Worm (Caenorhabditis elegans) whole organism, L1 larva: ENCODE measurements around the gene C05G5.7.

ENCODE experiments used
- C04F5.9 ChIP-seq: sonication (generic microtip); optimal IDR thresholded peaks from 2 replicates; lab custom pipeline; 2016; ENCODE audit warnings: missing genetic modification characterization, missing compliant biosample characterization
- F16B12.6 ChIP-seq: fragments of 150-350 bp; optimal IDR thresholded peaks from 2 replicates; lab custom pipeline; 2014; ENCODE audit warnings: missing biosample characterization, missing genetic modification characterization
- aly-2 ChIP-seq: fragments of 150-350 bp; optimal IDR thresholded peaks from 2 replicates; lab custom pipeline; 2014; ENCODE audit warnings: missing biosample characterization, missing genetic modification characterization
- blmp-1 ChIP-seq: fragments of 150-350 bp; optimal IDR thresholded peaks from 2 replicates; lab custom pipeline; 2014; ENCODE audit warnings: missing biosample characterization, missing genetic modification characterization
- ces-1 ChIP-seq: fragments of 150-350 bp; optimal IDR thresholded peaks from 2 replicates; lab custom pipeline; 2014; ENCODE audit warnings: missing biosample characterization, missing genetic modification reagents, missing genetic modification characterization
- dpl-1 ChIP-seq, 3 experiments: fragments of 150-350 bp in 2 of 3; sonication (generic microtip) in 1 of 3; optimal IDR thresholded peaks; 2 replicates each; lab custom pipeline; 2014 to 2017; ENCODE audit warnings: missing biosample characterization in 3 of 3, missing genetic modification characterization in 3 of 3, missing genetic modification reagents in 3 of 3
- efl-1 ChIP-seq, 4 experiments: fragments of 150-350 bp; optimal IDR thresholded peaks in 3 of 4; peaks in 1 of 4; 1 replicate in 1 of 4; 2 replicates in 3 of 4; lab custom pipeline; 2014; ENCODE audit warnings: missing biosample characterization in 2 of 4, missing genetic modification characterization in 2 of 4, missing genetic modification reagents in 2 of 4
- efl-3 ChIP-seq: fragments of 200-800 bp; sonication (Bioruptor generic); optimal IDR thresholded peaks from 2 replicates; lab custom pipeline; 2018; ENCODE audit warnings: mild to moderate bottlenecking, missing genetic modification characterization, missing compliant biosample characterization
- egl-13 ChIP-seq: sonication (generic microtip); optimal IDR thresholded peaks from 2 replicates; lab custom pipeline; 2016; ENCODE audit warnings: missing genotype, missing genetic modification reagents, missing genetic modification characterization, missing compliant biosample characterization
- elt-2 ChIP-seq: sonication (generic microtip); optimal IDR thresholded peaks from 2 replicates; lab custom pipeline; 2016; ENCODE audit warnings: missing genetic modification characterization, mild to moderate bottlenecking, inconsistent platforms, missing compliant biosample characterization, missing genetic modification reagents
- elt-3 ChIP-seq, 6 experiments: fragments of 150-350 bp in 1 of 6; sonication (generic microtip); optimal IDR thresholded peaks; 2 replicates each; lab custom pipeline; 2017 to 2018; ENCODE audit warnings: missing biosample characterization in 6 of 6, missing genetic modification characterization in 6 of 6, inconsistent platforms in 1 of 6
- ets-5 ChIP-seq: fragments of 200-800 bp; sonication (Bioruptor generic); IDR thresholded peaks from 2 replicates; pipeline ENCODE4 v1.3.6; 2022; ENCODE audit warnings: missing genetic modification characterization, missing compliant biosample characterization
- fkh-4 ChIP-seq: sonication (generic microtip); optimal IDR thresholded peaks from 2 replicates; lab custom pipeline; 2016; ENCODE audit warnings: missing compliant biosample characterization, missing genetic modification characterization, borderline replicate concordance
- fos-1 ChIP-seq: fragments of 150-350 bp; optimal IDR thresholded peaks from 2 replicates; lab custom pipeline; 2014; ENCODE audit warnings: missing biosample characterization, missing genetic modification characterization
- grh-1 ChIP-seq: fragments of 200-800 bp; sonication (Bioruptor generic); IDR thresholded peaks from 2 replicates; pipeline ENCODE4 v1.3.6; 2022; ENCODE audit warnings: missing genetic modification reagents, missing genetic modification characterization, missing compliant biosample characterization
- hpl-2 ChIP-seq: fragments of 150-350 bp; optimal IDR thresholded peaks from 2 replicates; lab custom pipeline; 2014; ENCODE audit warnings: missing biosample characterization, missing genetic modification reagents, missing genetic modification characterization
- isw-1 ChIP-seq: fragments of 200-800 bp; sonication (Bioruptor generic); IDR thresholded peaks from 2 replicates; pipeline ENCODE4 v1.3.6; 2022; ENCODE audit warnings: missing genetic modification characterization, missing compliant biosample characterization
- lin-14 ChIP-seq: fragments of 200-800 bp; sonication (Bioruptor generic); optimal IDR thresholded peaks from 2 replicates; lab custom pipeline; 2018; ENCODE audit warnings: mild to moderate bottlenecking, missing genetic modification characterization, moderate library complexity, missing compliant biosample characterization
- lin-15B ChIP-seq: fragments of 150-350 bp; sonication (generic microtip); optimal IDR thresholded peaks from 3 replicates; lab custom pipeline; 2014; ENCODE audit warnings: missing biosample characterization, missing genetic modification characterization
- lin-35 ChIP-seq, 2 experiments: fragments of 150-350 bp; optimal IDR thresholded peaks; 2 replicates each; lab custom pipeline; 2014; ENCODE audit warnings: missing biosample characterization in 2 of 2, missing genetic modification characterization in 2 of 2, missing genetic modification reagents in 2 of 2
- lsy-2 ChIP-seq, 2 experiments: fragments of 150-350 bp; optimal IDR thresholded peaks; 2 replicates each; lab custom pipeline; 2014; ENCODE audit warnings: missing biosample characterization in 2 of 2, missing genetic modification characterization in 2 of 2
- mdl-1 ChIP-seq, 2 experiments: fragments of 150-350 bp; optimal IDR thresholded peaks; 2 replicates each; lab custom pipeline; 2014 to 2017; ENCODE audit warnings: missing biosample characterization in 2 of 2, missing genetic modification characterization in 2 of 2, inconsistent platforms in 1 of 2
- mep-1 ChIP-seq: fragments of 150-350 bp; optimal IDR thresholded peaks from 2 replicates; lab custom pipeline; 2014; ENCODE audit warnings: missing biosample characterization, missing genetic modification characterization
- nhr-11 ChIP-seq: fragments of 150-350 bp; optimal IDR thresholded peaks from 2 replicates; lab custom pipeline; 2014; ENCODE audit warnings: missing biosample characterization, missing genetic modification characterization
- nhr-12 ChIP-seq: sonication (generic microtip); optimal IDR thresholded peaks from 2 replicates; lab custom pipeline; 2017; ENCODE audit warnings: missing biosample characterization, missing genetic modification characterization
- nhr-19 ChIP-seq: fragments of 200-800 bp; sonication (Bioruptor generic); conservative IDR thresholded peaks from 2 replicates; pipeline ENCODE4 v1.3.6; 2022; ENCODE audit warnings: missing genetic modification characterization, missing compliant biosample characterization
- nhr-20 ChIP-seq: sonication (generic microtip); optimal IDR thresholded peaks from 2 replicates; lab custom pipeline; 2016; ENCODE audit warnings: mild to moderate bottlenecking, missing genetic modification characterization, missing compliant biosample characterization
- nhr-237 ChIP-seq: fragments of 150-350 bp; optimal IDR thresholded peaks from 2 replicates; lab custom pipeline; 2014; ENCODE audit warnings: missing biosample characterization, missing genetic modification characterization
- nhr-47 ChIP-seq: sonication (generic microtip); optimal IDR thresholded peaks from 2 replicates; lab custom pipeline; 2016; ENCODE audit warnings: mild to moderate bottlenecking, missing genetic modification characterization, moderate library complexity, missing compliant biosample characterization
- nhr-71 ChIP-seq: sonication (generic microtip); optimal IDR thresholded peaks from 2 replicates; lab custom pipeline; 2016; ENCODE audit warnings: mild to moderate bottlenecking, missing genetic modification characterization, moderate library complexity, missing compliant biosample characterization
- nhr-85 ChIP-seq: sonication (generic microtip); peaks from one replicate; lab custom pipeline; 2016; ENCODE audit warnings: missing genetic modification characterization, inconsistent platforms, missing compliant biosample characterization
- nhr-90 ChIP-seq: sonication (generic microtip); optimal IDR thresholded peaks from 2 replicates; lab custom pipeline; 2016; ENCODE audit warnings: mild to moderate bottlenecking, missing genetic modification characterization, missing compliant biosample characterization; ENCODE audit not compliant: poor library complexity
- pag-3 ChIP-seq: sonication (generic microtip); optimal IDR thresholded peaks from 2 replicates; lab custom pipeline; 2017; ENCODE audit warnings: missing genetic modification characterization, mild to moderate bottlenecking, missing compliant biosample characterization, antibody characterized with exemption, borderline replicate concordance; ENCODE audit not compliant: insufficient read depth
- pqm-1 ChIP-seq: sonication (generic microtip); optimal IDR thresholded peaks from 3 replicates; lab custom pipeline; 2017; ENCODE audit warnings: missing biosample characterization, missing genetic modification characterization
- skn-1 ChIP-seq: fragments of 150-350 bp; optimal IDR thresholded peaks from 2 replicates; lab custom pipeline; 2014; ENCODE audit warnings: missing biosample characterization, missing genetic modification characterization
- snpc-4 ChIP-seq: fragments of 150-350 bp; optimal IDR thresholded peaks from 2 replicates; lab custom pipeline; 2014; ENCODE audit warnings: missing biosample characterization, missing genetic modification characterization
- snu-23 ChIP-seq: sonication (generic microtip); optimal IDR thresholded peaks from 2 replicates; lab custom pipeline; 2016; ENCODE audit warnings: missing genetic modification characterization, missing compliant biosample characterization
- tbx-2 ChIP-seq: sonication (generic microtip); optimal IDR thresholded peaks from 2 replicates; lab custom pipeline; 2016; ENCODE audit warnings: missing genetic modification characterization, missing compliant biosample characterization
- unc-30 ChIP-seq: sonication (generic microtip); optimal IDR thresholded peaks from 2 replicates; lab custom pipeline; 2017; ENCODE audit warnings: missing biosample characterization, missing genetic modification characterization

Gene C05G5.7

DNA sequence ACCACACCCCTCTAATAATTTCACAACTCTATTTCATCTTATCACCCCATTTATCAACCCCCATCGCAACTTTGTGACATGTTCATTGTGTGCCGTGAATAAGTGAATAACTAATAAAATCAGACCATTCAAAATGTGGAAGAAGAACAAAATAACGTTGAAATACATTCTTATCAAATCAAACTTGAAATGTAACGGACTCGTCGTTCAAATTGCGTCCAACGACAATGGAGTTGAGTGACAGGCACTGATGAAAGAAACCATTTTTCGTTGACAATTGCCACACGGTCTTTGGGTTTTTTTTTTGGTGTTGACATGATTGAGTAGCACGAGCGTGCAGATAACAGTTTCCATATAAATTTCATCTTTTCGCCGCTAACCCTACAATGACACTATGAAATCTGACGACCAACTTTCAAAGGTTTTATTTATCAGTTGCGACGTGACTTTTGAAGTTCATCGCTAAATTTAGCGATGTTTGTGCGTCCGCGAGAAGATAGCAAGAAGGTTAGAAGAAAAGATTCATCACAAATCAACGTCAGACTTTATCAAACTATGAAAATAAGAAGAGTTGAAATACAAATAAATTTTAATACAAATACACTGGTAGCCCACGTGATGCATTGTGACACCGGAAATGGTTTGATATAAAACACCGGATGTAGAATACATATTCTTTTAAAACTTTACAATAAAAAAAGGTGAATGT lies 40.0 kb upstream of the C05G5.7 start:
- TF ChIP-seq efl-3 (GFP tag; lab: Kevin White, UChicago) (no peak), nhr-71 (tag; lab: Kevin White, UChicago) (peak; percentile 67), fos-1 (tag; lab: Kevin White, UChicago) (no peak), elt-2 (tag; lab: Kevin White, UChicago) (peak; percentile 70), nhr-90 (tag; lab: Kevin White, UChicago) (peak; percentile 59), F16B12.6 (tag; lab: Kevin White, UChicago) (no peak), ets-5 (GFP tag; lab: Robert Waterston, UW) (no peak), elt-3 (tag; optimal IDR thresholded peaks at IDR 0.05; lab: Kevin White, UChicago) (peak in 1 of 6 experiments; percentile 19), dpl-1 (GFP tag; optimal IDR thresholded peaks at IDR 0.05; lab: Kevin White, UChicago) (peak in 1 of 3 experiments; percentile 16), fkh-4 (tag; lab: Kevin White, UChicago) (no peak), hpl-2 (GFP tag; lab: Kevin White, UChicago) (no peak), skn-1 (tag; lab: Kevin White, UChicago) (no peak), nhr-47 (tag; lab: Kevin White, UChicago) (peak; percentile 22), isw-1 (GFP tag; lab: Robert Waterston, UW) (no peak), snu-23 (GFP tag; lab: Kevin White, UChicago) (peak; percentile 34), nhr-85 (peak; percentile 90), nhr-12 (no peak), tbx-2 (tag; lab: Kevin White, UChicago) (peak; percentile 51), pag-3 (tag; lab: Kevin White, UChicago) (no peak), egl-13 (tag; lab: Kevin White, UChicago) (no peak), lin-35 (GFP tag; optimal IDR thresholded peaks at IDR 0.05; lab: Kevin White, UChicago) (peak in 1 of 2 experiments; percentile 7), mdl-1 (tag; optimal IDR thresholded peaks at IDR 0.05; lab: Kevin White, UChicago) (peak in 1 of 2 experiments; percentile 47), nhr-11 (tag; lab: Kevin White, UChicago) (no peak), grh-1 (GFP tag; lab: Robert Waterston, UW) (0 out of 2 replicates have a peak, but pooled peaks have one; percentile 16), nhr-19 (peak; percentile 38), efl-1 (optimal IDR thresholded peaks at IDR 0.05; lab: Kevin White, UChicago) (no peak), efl-1 (GFP tag; optimal IDR thresholded peaks at IDR 0.05 in 1 of 2; lab: Kevin White, UChicago) (peak in 1 of 2 experiments; percentile 43), pqm-1 (tag; lab: Kevin White, UChicago) (no peak), lsy-2 (tag; optimal IDR thresholded peaks at IDR 0.05; lab: Kevin White, UChicago) (no peak), nhr-20 (tag; lab: Kevin White, UChicago) (peak; percentile 72), lin-14 (GFP tag; lab: Kevin White, UChicago) (peak; percentile 63), snpc-4 (no peak), lin-15B (tag; lab: Kevin White, UChicago) (no peak)

DNA sequence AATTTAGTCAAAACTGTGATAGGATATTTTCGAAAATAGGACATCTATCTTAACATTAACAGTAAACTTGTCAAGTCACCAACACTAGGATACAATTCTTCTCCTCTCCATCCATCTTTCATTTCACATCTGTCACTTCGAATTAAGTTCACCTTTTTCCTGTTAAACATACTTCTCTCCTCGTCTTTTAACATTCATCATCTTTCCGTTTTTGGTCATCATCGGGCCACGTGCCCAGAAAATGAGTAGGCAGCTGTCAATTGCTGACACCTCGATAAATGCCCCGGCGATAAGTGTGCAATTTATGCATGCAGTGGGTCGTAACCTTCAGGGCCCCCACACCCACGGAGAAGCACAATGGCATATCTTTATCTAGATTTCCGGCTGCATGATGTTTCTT lies 36.6 kb upstream of the C05G5.7 start:
- TF ChIP-seq lin-15B (tag; lab: Kevin White, UChicago) (no peak), nhr-237 (tag; lab: Kevin White, UChicago) (no peak), C04F5.9 (tag; lab: Kevin White, UChicago) (no peak), dpl-1 (GFP tag; optimal IDR thresholded peaks at IDR 0.05; lab: Kevin White, UChicago) (no peak), lin-14 (GFP tag; lab: Kevin White, UChicago) (peak; percentile 54), mdl-1 (tag; optimal IDR thresholded peaks at IDR 0.05; lab: Kevin White, UChicago) (peak in 1 of 2 experiments; percentile 62), tbx-2 (tag; lab: Kevin White, UChicago) (peak; percentile 61), egl-13 (tag; lab: Kevin White, UChicago) (no peak), unc-30 (tag; lab: Kevin White, UChicago) (no peak), nhr-47 (tag; lab: Kevin White, UChicago) (peak; percentile 20), nhr-20 (tag; lab: Kevin White, UChicago) (peak; percentile 74), elt-3 (tag; optimal IDR thresholded peaks at IDR 0.05; lab: Kevin White, UChicago) (peak in 2 of 6 experiments; percentile 61 to 78), snu-23 (GFP tag; lab: Kevin White, UChicago) (peak; percentile 54), lin-35 (GFP tag; optimal IDR thresholded peaks at IDR 0.05; lab: Kevin White, UChicago) (peak in 1 of 2 experiments; percentile 51), aly-2 (tag; lab: Kevin White, UChicago) (no peak), snpc-4 (no peak), isw-1 (GFP tag; lab: Robert Waterston, UW) (no peak), nhr-90 (tag; lab: Kevin White, UChicago) (peak; percentile 37), fkh-4 (tag; lab: Kevin White, UChicago) (no peak), nhr-71 (tag; lab: Kevin White, UChicago) (peak; percentile 61), mep-1 (no peak), nhr-85 (peak; percentile 82), lsy-2 (tag; optimal IDR thresholded peaks at IDR 0.05; lab: Kevin White, UChicago) (peak in 1 of 2 experiments; percentile 8), skn-1 (tag; lab: Kevin White, UChicago) (peak; percentile 18), nhr-19 (peak; percentile 18; the same call in 1 of the 2 replicates), blmp-1 (tag; lab: Kevin White, UChicago) (peak; percentile 61), ces-1 (GFP tag; lab: Kevin White, UChicago) (no peak)
